Fruit fly (Drosophila melanogaster) S2 (cell line): Measurements from ENCODE around the gene CAH16.
A peak's percentile ranks its signal among the peaks of the same experiment; 100 is the strongest.

Experiments used
- CG8478 ChIP-seq: fragments of >200 bp; optimal IDR thresholded peaks from 2 replicates; lab custom pipeline; 2018
- CTCF ChIP-seq, 2 experiments: fragments of >200 bp; optimal IDR thresholded peaks; 2 replicates each; lab custom pipeline; 2018

Gene CAH16

DNA sequence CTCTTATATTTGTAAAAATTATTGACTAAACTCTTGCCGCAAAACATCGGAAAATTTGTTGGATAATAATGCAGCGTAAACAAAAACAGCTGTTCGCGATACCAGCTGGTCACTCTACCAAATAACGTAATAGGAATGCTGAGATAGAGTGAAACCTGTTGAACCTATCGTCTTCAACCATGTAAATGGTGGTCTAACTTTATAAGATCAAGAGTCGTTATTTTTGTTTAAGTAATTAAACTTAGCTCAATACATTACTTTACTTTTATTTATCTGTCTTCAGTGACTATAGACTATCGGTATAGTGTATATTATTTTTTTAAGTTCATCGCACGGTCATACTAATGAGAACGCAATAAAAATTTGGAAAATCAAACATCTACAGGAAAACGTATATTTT is 5.2 kb upstream of the CAH16 start, which contains the start of the genes CG1750 and spn-F:
CG1750 (minus strand) TSS at position 93 of the 400 bp plus-strand sequence.
spn-F (plus strand) TSS at position 320 of the 400 bp plus-strand sequence.
- TF ChIP-seq CG8478 (no peak), CTCF (optimal IDR thresholded peaks at IDR 0.05; lab: Kevin White, UChicago) (no peak)

DNA sequence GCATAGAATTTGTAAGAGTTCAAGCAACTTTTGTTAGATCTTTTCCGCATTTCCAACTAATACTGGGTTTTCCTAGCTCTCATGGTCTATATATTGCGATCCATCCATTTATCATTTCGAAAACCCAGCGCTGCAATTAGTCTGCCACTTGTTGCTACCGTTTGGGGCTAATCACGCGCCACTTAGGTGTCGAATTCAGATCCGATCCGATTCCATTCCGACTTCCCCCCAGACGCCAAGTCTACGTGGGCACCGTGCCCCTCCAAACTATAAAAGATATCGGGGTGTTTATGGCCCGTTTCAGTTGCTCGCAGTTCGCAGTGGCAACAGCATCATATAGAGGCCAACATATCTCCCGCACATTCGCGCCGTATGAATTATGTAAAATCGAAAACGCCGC is 2.7 kb upstream of the CAH16 start, which contains the start of gene CAH6:
CAH6 (plus strand) TSS at position 301 of the 400 bp plus-strand sequence.
- TF ChIP-seq CG8478: no peak
- TF ChIP-seq CTCF (optimal IDR thresholded peaks at IDR 0.05; lab: Kevin White, UChicago): no peak

DNA sequence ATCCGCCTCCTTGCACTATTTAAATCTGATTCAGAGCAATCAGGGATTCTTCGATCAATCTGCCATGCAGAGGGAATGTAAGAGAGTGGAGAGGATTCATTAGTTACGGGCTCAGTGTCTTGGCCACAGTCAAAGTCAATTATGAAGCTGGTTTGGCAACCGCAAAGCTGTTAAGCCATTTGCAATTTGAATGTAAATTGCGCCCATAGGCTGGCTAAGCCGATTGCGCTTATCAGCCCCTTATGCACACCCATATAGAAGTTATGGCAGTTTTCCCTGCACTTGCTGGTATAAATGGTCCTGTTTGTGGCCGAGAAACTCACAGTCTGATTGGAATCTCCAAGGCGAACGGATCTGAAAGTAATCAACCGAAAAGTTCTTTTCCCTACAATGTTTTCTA is 2.3 kb downstream of the CAH16 start, which contains the start of gene CAH5:
CAH5 (plus strand) TSS at position 301 of the 400 bp plus-strand sequence.
- TF ChIP-seq CG8478 (no peak), CTCF (optimal IDR thresholded peaks at IDR 0.05; lab: Kevin White, UChicago) (no peak)

DNA sequence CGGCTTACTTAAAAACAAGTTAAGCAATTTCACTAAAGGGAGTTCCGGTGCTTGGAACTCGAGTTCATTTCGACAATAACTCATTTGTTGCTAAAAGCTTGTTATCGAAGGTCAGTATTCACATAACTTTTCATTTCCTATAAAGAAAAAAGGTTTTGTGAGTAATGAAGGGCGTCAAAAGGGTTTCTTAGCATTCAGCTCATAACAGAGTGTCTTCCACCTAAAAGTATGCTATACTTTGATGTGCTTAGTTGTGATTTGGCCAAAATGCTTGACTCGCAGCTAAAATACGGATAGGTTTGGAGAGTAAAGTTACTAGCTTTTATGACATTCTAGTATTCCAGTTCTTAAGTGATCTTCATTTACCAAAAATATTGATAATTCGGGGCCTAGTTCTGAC is 3.9 kb downstream of the CAH16 start:
- TF ChIP-seq CG8478 (no peak), CTCF (optimal IDR thresholded peaks at IDR 0.05; lab: Kevin White, UChicago) (peak in 1 of 2 experiments; percentile 7)

DNA sequence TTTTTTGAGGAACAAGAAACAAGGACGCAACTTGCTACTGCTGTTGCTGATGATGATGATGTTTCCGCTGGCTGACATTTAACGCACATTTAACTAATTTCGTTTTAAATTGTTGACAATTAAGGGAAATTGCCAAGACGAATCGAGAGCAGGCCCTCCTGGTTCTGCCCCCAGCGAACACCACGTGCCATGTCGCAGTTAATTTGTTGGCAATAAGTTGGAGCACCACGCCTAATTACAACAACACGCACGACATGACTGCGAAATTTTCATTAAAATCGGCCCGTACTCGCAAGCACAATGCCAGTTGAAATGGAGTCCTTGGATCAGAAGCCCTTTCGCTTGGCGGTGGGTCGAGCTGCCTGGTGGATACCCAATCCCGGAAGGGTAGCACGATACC is 5.4 kb downstream of the CAH16 start, which contains the start of gene ppk24:
ppk24 (plus strand) TSS at position 301 of the 400 bp plus-strand sequence.
- TF ChIP-seq CTCF (optimal IDR thresholded peaks at IDR 0.05; lab: Kevin White, UChicago) (no peak), CG8478 (no peak)

DNA sequence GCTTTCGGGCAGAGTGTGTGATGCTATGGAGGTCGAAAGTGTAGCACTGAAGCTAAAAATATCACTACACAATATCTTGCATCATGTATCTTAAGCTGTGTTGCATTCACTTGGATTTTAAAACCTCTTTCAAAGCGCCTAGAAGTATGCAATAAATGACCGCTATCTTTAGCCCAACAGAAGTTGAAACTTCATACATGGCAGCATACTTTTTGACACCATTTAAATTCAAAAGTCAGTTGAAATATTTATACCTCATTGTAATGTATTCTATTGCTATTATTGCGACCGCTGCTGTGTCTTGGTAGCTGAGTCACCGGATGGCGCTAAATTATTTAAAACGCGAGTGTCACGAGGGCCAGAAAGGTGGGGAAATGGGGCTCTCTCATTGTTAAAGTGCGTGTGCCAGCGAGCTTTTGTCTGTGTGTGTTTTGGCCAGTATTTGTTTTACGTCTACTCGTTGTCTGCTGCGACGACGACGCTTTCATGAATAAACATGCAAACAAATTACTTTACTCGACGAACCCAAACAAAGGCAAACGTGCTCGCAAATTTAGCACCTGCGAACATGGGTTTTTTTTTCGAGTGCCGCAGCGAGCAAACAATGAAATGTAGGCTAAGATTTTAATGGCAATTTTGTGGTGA is 10.9 kb downstream of the CAH16 start:
- TF ChIP-seq CG8478 (no peak), CTCF (optimal IDR thresholded peaks at IDR 0.05; lab: Kevin White, UChicago) (no peak)

DNA sequence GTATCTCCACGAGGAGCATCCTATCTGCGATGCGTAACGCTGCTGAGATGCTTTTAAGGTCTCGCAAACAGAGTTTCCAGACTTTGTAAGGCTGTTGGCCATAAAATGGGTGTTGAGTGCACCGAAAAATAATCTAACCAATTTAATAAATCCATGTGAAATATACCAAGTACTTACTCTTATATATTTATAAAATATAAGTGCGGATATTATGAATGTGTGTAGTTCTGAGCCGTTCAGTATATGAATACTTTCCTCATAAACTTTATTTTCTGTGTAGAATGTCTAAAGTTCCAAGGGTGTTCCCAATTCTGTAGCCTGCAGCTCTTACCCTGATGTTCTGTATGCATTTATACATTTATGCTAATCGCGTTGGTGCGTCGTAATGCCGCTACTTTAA is 25.7 kb downstream of the CAH16 start:
- TF ChIP-seq CTCF (optimal IDR thresholded peaks at IDR 0.05; lab: Kevin White, UChicago) (no peak), CG8478 (no peak)

DNA sequence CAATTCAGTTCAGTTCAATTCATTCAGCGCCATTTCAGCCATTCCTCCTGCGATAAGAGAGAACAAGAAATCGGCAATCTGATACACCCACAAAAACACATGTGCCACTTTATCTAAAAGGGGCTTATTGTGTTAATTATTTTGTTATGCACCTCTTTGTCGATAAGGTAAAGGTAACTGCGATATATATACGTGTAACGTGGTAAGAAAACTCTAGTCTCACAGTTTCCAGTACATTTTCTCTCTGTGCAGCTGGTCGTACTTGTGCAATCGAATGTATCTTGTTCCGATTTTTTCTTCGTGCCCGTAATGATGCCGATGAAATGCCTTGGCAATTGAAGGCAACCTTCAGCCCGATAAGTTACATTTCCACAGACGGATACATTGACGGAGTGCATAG is 27.5 kb downstream of the CAH16 start:
- no peak for TF ChIP-seq CTCF (optimal IDR thresholded peaks at IDR 0.05; lab: Kevin White, UChicago)
- no peak for TF ChIP-seq CG8478

DNA sequence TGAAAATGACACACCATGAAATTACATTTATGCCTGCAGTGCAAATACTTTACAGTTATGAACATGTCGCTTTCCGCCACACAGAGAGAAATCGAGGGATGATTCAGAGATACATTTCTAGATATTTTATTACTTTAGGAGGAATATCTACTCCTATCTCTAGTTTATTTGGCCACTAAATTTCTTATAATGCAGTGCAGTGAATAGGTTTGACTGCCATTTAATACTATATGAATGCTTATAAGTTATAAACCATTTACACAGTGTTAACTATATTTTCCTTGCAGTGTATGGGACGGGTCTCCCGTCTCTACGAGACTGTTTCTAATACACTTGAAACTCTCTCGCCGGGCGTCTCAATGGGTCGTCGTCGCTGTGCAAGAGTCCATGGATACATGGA is 30.1 kb downstream of the CAH16 start:
- no peak for TF ChIP-seq CG8478
- TF ChIP-seq CTCF (optimal IDR thresholded peaks at IDR 0.05; lab: Kevin White, UChicago): no peak

DNA sequence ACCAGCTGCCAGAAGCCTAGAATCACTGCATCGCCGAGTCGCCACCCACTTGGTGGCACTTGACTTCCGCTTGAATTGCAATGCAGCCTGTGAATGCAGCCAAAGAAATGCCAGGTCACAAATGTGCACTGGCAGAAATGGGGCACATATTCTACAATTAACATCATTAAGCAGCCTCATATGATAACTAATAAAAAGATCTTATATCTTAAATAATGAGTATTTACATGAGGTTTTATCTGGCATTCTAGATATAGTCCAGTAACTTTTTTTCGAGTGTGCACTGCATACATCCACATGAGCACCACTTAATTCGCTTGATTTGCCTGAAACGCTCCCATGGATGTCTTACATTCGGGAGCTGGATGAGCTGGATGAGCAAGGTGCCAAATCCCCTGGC is 35.6 kb downstream of the CAH16 start:
- no peak for TF ChIP-seq CG8478
- TF ChIP-seq CTCF (optimal IDR thresholded peaks at IDR 0.05; lab: Kevin White, UChicago): no peak

DNA sequence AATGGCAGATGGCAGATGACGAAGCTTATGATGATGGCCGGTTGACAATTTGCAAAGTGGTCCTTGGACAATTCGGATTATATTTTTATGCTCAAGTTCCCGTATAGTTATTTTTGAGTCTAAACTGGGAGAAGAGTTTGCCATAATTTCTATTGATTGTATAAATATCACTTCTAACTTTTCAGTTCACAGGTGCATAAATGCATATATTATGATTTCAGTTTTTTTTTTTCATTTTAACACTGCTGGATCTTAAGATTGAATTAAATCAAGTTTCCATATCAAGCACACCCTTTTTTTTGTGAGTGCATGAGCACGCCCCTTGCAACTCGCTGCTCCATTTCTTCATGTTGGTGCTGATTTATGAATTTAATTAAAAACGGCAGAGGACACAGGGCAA is 36.9 kb downstream of the CAH16 start:
- TF ChIP-seq CG8478 (no peak), CTCF (optimal IDR thresholded peaks at IDR 0.05; lab: Kevin White, UChicago) (no peak)

DNA sequence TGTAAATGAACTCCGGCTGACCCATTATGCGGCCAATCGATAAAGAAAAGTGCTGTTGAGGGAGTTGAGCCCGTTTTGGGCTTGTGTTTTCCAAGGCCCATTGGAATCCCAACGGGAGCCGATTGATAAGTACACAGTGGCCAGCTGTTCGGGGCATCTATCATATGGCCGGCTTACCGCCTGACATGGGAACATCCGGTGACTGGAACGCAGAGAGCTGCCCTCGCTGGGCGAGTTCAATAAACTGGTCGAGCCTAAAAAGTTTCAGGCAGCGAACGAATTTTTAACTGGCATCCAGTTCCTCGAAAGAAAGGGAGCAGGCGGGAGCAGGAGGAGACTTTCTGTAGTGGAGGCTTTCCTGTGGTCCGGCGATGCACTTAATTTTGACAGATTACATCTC is 41.5 kb downstream of the CAH16 start:
- no peak for TF ChIP-seq CG8478
- TF ChIP-seq CTCF (optimal IDR thresholded peaks at IDR 0.05; lab: Kevin White, UChicago): no peak

DNA sequence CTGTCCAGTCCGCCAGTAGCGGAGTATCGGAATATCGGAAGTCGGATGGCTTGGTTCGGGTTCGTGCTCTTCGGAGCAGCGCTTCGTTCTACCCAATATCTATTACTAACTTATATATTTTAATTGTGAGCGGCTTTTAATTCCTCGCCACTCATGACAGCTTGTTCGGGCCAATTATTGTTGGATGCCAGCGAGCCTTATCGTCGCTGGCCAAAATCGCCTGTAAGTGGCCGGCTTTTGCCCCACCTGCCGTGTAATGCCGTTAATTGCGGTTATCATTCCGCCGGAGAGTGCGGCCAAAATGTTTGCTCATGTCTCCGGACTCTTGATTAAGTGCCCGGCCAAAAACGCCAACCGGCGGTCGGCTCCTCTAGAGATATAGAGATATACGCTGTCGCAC is 45.2 kb downstream of the CAH16 start, which contains the start of gene pHCl-2:
pHCl-2 (minus strand) TSS at position 101 of the 400 bp plus-strand sequence.
- TF ChIP-seq CG8478 (no peak), CTCF (optimal IDR thresholded peaks at IDR 0.05; lab: Kevin White, UChicago) (no peak)

DNA sequence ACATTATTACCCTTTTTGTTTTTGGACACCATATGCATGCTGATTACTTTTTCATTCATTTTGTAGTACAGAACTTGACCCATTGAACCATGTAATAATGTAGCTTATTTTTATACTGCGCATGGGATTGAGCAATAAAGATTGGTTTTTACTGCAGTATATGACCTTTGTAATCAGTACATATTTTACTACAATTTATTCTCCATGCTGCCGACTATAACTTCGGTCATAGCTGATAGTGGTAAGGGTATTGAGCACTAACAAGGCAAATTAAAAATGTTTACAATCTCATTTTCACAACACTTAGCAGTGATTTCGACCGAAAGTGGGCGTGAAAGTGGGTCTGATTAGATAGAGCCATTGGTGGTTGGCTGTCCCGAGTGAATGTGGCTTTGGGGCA is 46.4 kb downstream of the CAH16 start:
- no peak for TF ChIP-seq CTCF (optimal IDR thresholded peaks at IDR 0.05; lab: Kevin White, UChicago)
- TF ChIP-seq CG8478: no peak

DNA sequence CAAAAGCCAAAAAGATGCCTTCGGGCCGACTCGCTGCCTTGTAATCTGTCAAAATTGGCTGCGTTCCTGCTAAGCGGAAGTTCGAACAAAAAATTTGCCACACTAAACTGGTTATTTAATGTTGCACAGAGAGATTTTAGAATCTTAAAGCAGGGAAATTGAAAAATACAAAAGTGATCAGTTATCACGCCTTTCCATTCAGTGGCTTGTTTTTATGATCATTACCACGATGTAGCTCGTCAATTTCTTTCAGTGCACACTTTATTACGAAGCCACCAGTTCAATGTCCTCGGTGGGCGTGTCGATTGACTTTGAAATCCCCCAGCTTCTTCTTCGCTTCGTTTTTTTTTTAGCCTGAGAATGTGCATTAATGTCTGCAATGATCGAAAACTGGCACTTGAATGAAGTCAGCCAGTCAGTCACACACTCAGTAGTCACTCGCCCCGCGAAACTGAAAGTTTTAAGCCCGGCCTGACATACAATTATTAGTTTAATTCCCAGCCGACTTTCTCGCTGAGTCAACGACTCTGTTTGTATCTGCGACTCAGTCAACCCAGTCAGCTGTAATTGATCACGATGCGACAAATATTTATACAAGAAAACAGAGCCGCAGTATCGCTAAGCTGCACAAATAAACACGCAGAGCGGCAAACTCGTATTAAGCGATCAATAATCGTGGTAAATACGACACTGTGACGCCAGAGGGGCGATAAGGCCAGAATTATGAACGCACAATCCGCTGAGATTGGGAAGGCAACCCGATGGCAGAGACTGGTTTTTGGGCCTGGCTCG is 49.0 kb downstream of the CAH16 start:
- TF ChIP-seq CTCF (optimal IDR thresholded peaks at IDR 0.05; lab: Kevin White, UChicago) (no peak), CG8478 (no peak)

DNA sequence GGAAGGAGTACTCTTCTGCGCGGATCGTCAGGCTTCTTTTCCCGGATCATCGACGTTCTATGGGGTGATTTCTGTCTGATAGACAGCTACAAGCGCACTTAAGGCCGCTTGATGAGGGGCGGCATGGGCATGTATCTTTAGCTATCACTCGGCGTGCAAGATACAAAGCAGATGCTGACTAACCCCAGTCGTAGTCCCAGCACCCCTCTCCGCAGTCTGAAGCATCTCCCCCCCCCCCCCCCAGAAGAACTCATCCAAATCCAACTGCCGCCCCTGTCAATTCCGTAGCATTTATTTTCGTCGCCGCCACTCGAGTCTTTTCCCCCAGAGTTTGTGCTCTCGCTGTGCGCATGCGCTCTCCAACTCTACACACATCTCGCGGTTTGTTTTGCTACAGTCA is 50.3 kb downstream of the CAH16 start:
- TF ChIP-seq CG8478: no peak
- no peak for TF ChIP-seq CTCF (optimal IDR thresholded peaks at IDR 0.05; lab: Kevin White, UChicago)
